Worm (Caenorhabditis elegans): ENCODE measurements around the gene dao-4.

DNA sequence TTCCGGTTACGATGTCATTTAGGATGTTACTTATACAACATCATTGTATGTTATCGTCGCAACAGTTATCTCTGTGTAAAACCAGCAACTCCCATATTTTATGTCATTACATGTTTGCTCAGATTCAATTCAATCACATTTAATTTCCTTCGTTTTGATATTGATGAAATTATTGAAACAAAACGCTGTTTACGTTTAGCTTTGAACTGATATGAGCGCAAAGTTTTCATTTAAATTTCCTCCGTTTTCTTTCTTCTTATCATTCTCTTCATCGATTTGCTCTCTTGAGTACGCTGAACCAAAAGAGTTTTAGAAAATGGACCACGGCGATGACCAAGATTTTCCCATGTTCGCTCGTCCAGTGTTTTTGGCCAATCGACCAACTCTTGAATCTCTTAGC is 44.3 kb upstream of the dao-4 start, which contains the start of gene sek-6:
- TF ChIP-seq che-1 (tag; optimal IDR thresholded peaks at IDR 0.05) = no peak
- TF ChIP-seq ztf-16 (tag; optimal IDR thresholded peaks at IDR 0.05) = no peak
- TF ChIP-seq zip-5 (tag; optimal IDR thresholded peaks at IDR 0.05) = no peak
- TF ChIP-seq ahr-1 (tag; optimal IDR thresholded peaks at IDR 0.05) = no peak
- TF ChIP-seq pat-9 (tag; optimal IDR thresholded peaks at IDR 0.05) = no peak
- no peak for TF ChIP-seq ceh-31 (tag; optimal IDR thresholded peaks at IDR 0.05)
- no peak for TF ChIP-seq hlh-8 (tag; optimal IDR thresholded peaks at IDR 0.05)
- no peak for TF ChIP-seq eyg-1 (tag; optimal IDR thresholded peaks at IDR 0.05)
- TF ChIP-seq pax-1 (tag; optimal IDR thresholded peaks at IDR 0.05) = no peak
- TF ChIP-seq nhr-11 (tag; optimal IDR thresholded peaks at IDR 0.05) = no peak
